Fruit fly (Drosophila melanogaster) whole organism: ENCODE results near the gene Traf6.

Source experiments
- CG8478 ChIP-seq: fragments of >200 bp; optimal IDR thresholded peaks from 2 replicates; lab custom pipeline; 2018; ENCODE audit warnings: inconsistent platforms
- Dll ChIP-seq: fragments of >200 bp; optimal IDR thresholded peaks from 2 replicates; lab custom pipeline; 2017

DNA sequence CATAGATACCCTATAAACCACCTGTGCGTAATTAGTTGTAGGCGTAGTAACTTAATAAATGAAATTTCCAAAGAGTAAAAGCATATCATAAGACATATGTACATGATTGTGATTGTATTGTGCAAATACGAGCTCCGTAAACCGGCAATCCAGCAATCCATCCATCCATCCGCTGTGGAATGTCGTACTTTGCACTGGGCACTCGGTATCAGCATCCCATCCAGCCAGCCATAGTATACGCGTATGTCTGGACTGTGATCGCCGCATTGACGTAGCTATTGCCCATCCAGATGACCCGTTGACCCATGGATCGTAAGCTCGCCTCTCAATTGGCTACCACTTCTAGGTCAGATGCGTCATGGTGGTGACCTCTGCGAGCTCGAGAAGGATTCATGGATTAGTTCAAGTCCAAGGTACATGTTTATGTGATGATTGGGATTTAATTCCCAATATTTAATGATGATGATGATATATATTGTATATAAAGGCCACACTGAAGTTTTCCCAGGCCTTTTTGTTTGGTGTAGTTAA is 1.8 kb upstream of the Traf6 start:
- TF ChIP-seq Dll (lab: Kevin White, UChicago) (no peak), CG8478 (lab: Kevin White, UChicago) (no peak)
